Fruit fly (Drosophila melanogaster): Measurements from ENCODE around the gene CG31161.

Gene CG31161

DNA sequence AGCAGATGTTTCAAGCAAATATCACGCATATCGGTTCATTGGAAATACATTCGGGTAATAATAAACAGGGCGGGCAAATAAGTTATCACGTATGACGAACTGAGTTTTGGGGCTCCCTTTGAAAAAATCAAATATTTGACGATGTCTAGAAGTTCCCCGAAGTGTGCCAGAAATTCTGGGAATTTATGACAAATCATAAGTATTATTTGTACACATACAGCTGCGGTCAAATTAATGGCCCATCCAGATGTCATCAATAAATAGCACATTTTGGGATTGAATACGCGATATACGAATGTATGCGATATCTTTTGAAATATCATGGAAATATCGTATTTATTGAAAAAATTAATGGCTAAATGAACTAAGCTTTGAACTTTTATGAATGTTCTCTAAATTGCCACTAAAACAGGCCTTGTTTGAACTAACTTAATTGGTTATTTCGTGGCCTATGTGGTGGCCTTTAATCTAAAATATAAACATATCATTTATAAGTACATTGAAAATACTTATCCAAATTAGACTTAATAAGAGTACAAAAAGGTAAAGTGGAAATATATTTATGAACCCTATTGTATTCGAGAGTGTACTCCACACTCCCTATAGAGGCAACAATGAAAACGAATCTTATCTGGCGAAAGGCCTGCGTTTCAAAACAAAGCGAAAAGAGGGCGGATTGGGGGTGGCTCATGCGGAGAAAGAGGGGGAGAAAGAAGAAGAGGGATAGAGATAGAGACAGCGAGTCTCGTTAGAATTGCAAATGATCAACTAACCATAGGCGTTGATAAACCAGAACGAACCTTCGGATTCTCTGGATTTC is 9.4 kb downstream of the CG31161 start:
- no peak for TF ChIP-seq Myc (optimal IDR thresholded peaks at IDR 0.05)
- TF ChIP-seq Sin3A (optimal IDR thresholded peaks at IDR 0.05): no peak
- TF ChIP-seq psq (optimal IDR thresholded peaks at IDR 0.05): no peak
- no peak for TF ChIP-seq ttk (optimal IDR thresholded peaks at IDR 0.05)
- TF ChIP-seq insv (optimal IDR thresholded peaks at IDR 0.05): no peak
- TF ChIP-seq h (optimal IDR thresholded peaks at IDR 0.05): no peak

DNA sequence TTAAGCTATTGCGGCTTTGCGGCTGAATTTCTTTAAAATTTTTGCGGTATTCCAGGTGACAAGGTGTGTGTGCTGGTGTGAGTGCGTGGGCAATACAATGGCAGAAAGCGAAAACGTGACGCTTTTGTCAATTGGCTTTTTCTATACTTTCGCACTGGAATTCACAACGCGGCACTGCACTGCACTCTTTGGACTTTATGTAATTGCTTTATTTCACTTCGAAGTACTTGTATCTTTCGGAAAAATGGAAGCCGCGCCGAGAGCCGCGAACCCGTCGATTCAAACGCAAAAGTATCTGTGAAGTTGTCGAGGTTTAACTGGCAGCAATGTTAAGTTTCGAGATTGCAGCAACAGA is 10.0 kb downstream of the CG31161 start:
- TF ChIP-seq insv (optimal IDR thresholded peaks at IDR 0.05) (no peak), psq (optimal IDR thresholded peaks at IDR 0.05) (no peak), Sin3A (optimal IDR thresholded peaks at IDR 0.05) (no peak), ttk (optimal IDR thresholded peaks at IDR 0.05) (no peak), Myc (optimal IDR thresholded peaks at IDR 0.05) (no peak), h (optimal IDR thresholded peaks at IDR 0.05) (no peak)

DNA sequence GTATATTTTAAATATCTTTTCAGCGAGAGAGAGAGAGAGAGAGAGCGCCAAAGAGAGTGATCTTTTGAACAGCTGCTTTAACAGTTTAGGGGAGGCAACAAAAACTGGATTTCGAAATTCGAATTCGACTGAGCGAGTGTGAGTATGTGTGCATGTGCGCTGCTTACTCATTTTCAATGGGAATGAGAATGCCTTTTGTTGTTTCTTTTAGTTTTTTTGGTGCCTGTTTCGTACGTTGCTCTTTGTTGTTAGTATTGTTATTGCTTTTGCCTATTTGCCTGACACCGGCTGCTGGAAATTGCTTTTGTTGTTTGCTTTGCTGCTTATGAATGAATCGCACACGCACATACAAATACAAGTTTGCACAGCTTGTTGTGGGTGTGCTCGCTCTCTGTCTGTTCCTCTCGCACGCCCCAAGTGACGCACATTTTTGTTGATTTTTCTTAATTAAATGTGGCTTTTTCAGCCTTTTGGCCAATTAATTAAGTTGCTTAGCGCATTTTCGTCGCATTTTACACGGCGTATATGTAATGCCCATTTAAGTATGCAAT is 10.6 kb downstream of the CG31161 start:
- no peak for TF ChIP-seq ttk (optimal IDR thresholded peaks at IDR 0.05)

DNA sequence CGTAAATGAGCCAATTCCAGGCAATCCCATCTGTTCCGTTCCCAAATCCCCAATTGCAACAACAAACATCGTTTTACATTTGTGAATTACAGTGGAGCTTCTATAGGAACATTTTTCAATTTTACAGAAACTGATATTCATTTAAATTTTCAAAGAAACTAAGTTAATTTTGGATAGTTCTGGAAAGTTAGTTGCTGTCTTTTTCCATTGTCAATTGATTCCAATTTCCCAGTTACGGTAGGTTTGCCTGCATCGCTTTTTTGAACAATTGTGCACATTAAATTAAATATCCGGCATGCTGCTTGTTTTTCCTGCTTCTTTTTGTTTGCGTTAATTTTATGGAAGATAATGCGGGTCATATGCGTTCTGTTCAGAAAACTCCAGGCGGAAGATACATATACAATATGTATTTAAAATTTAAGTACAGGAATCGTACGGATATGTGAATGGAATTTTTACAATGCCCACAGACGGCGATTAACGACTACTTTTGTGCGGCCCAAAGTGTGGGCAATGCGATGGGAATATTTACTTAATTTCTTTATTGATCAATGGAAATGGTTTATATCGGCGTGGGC is 11.7 kb downstream of the CG31161 start:
- no peak for TF ChIP-seq ttk (optimal IDR thresholded peaks at IDR 0.05)
- TF ChIP-seq psq (optimal IDR thresholded peaks at IDR 0.05): no peak
- TF ChIP-seq Myc (optimal IDR thresholded peaks at IDR 0.05): no peak
- TF ChIP-seq insv (optimal IDR thresholded peaks at IDR 0.05): no peak

DNA sequence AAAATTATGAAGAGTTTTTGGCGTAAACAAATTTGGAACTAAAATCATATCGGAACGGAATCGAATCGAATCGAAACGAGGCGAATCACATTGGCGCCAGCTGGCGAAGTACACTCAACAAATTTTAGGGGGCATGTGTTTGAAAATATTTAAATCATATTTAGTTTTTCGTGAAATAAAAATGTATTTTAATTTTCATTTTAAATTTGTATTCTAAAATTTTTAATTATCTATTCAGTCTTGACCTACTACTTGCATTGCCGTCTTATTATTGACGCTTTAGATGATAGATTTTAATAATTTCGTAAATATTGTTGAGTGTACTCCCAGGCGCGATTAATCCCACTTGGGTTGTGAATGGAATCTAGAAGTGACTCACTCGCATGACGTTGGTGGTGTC is 12.9 kb downstream of the CG31161 start:
- no peak for TF ChIP-seq Myc (optimal IDR thresholded peaks at IDR 0.05)
- TF ChIP-seq insv (optimal IDR thresholded peaks at IDR 0.05): no peak
- no peak for TF ChIP-seq psq (optimal IDR thresholded peaks at IDR 0.05)
- no peak for TF ChIP-seq h (optimal IDR thresholded peaks at IDR 0.05)
- TF ChIP-seq ttk (optimal IDR thresholded peaks at IDR 0.05): no peak
- no peak for TF ChIP-seq Sin3A (optimal IDR thresholded peaks at IDR 0.05)

DNA sequence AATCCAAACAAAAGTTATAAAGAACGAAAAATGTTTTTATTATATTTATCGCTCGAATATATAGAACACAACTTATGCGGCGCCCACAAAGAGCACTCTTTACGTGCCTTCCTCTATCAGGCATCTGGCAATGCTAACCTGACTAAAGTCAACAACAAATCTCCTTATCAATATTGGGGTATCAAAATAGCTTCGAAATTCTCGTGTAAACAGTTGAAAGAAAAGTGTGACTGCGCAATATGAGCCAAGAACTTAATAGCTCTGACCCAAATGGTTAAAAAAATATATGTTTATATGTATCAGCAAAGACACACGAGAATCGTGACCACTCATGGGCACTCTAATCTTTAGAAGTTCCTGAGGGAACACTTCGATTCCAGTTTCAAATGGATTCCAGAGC is 14.8 kb downstream of the CG31161 start:
- no peak for TF ChIP-seq ttk (optimal IDR thresholded peaks at IDR 0.05)
- no peak for TF ChIP-seq Myc (optimal IDR thresholded peaks at IDR 0.05)
- no peak for TF ChIP-seq h (optimal IDR thresholded peaks at IDR 0.05)
- no peak for TF ChIP-seq insv (optimal IDR thresholded peaks at IDR 0.05)
- TF ChIP-seq psq (optimal IDR thresholded peaks at IDR 0.05): no peak
- TF ChIP-seq Sin3A (optimal IDR thresholded peaks at IDR 0.05): no peak

DNA sequence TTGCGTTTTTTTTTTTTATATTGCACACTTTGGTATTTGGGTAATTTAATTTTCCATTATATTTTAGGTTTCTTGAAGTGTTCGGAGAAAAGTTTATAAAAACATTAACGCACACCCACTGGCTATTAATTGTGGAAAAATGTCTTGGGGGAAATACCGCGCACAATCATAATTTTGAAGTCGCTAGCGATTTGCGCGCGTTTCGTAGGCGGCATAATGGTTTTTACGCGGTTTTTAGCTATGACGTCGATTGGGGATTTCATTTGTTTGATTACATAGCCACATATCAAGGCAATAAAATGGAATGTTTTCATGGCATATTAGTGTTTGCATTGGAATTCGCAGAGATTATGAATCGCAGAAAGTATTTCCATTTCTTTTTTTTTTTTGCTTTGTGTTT is 15.9 kb downstream of the CG31161 start:
- TF ChIP-seq Myc (optimal IDR thresholded peaks at IDR 0.05) (no peak), ttk (optimal IDR thresholded peaks at IDR 0.05) (no peak), Sin3A (optimal IDR thresholded peaks at IDR 0.05) (no peak), insv (optimal IDR thresholded peaks at IDR 0.05) (no peak), h (optimal IDR thresholded peaks at IDR 0.05) (no peak), psq (optimal IDR thresholded peaks at IDR 0.05) (no peak)

DNA sequence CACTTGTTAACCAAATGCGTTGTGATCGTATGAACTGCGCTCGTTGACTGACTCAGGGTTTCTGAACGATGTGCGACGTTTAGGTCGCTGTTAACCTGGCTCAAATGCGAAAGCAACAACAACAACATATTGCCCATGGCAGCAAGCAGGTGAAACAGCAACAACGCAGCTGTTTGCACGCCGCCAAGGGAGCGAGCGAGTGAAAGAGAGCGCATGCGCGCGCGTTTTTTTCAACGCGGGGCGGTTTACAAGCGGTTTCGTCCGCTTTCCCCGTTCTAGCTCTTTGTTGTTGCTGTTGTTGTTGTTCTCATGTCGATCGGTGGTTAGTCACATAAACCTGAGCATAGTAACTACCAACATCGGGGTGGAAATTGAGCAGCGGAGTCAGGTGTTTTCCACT is 16.7 kb downstream of the CG31161 start:
- TF ChIP-seq Sin3A (optimal IDR thresholded peaks at IDR 0.05) (no peak), h (optimal IDR thresholded peaks at IDR 0.05) (no peak), psq (optimal IDR thresholded peaks at IDR 0.05) (no peak), ttk (optimal IDR thresholded peaks at IDR 0.05) (no peak), Myc (optimal IDR thresholded peaks at IDR 0.05) (no peak), insv (optimal IDR thresholded peaks at IDR 0.05) (no peak)

DNA sequence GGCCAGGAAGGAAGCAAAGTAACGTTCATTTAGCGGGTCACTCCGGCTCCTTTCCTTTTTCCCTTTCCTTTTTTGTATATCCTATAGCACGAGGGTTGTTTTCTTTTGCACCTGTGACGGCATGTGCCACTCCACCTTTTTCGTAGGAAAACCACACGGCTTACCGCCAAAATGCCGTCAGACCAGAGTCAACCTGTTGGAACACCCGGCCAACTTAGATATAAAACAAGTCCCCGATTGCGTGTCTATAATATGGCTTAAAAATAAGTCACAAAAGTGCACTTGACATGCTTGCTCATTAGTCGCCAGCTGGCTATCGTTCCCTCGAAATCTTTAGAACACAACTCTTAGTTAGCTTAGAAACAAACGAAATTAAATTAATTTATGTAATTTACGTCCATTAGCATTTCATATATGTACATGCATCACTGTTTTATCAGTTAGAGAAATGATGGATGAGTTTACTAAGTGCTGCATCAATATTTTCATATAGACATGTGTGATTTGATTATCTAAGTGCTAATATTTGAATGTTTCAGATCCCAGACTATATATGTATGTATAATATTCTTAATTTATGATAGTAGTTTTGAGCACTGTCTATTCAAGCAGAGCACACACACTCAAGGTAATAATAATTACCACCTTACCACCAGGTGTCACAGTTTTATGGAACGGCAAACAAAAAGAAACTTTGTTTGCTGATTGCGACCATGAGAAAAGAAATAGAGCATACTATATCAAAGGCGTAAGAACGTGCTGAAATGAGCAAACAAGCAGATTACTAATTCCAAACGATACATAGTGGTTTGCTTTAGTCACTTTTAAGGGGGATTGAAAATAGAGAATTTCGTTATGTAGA is 18.5 kb downstream of the CG31161 start:
- TF ChIP-seq psq (optimal IDR thresholded peaks at IDR 0.05) (no peak), insv (optimal IDR thresholded peaks at IDR 0.05) (no peak), ttk (optimal IDR thresholded peaks at IDR 0.05) (no peak), Myc (optimal IDR thresholded peaks at IDR 0.05) (no peak), Sin3A (optimal IDR thresholded peaks at IDR 0.05) (no peak), h (optimal IDR thresholded peaks at IDR 0.05) (no peak)

DNA sequence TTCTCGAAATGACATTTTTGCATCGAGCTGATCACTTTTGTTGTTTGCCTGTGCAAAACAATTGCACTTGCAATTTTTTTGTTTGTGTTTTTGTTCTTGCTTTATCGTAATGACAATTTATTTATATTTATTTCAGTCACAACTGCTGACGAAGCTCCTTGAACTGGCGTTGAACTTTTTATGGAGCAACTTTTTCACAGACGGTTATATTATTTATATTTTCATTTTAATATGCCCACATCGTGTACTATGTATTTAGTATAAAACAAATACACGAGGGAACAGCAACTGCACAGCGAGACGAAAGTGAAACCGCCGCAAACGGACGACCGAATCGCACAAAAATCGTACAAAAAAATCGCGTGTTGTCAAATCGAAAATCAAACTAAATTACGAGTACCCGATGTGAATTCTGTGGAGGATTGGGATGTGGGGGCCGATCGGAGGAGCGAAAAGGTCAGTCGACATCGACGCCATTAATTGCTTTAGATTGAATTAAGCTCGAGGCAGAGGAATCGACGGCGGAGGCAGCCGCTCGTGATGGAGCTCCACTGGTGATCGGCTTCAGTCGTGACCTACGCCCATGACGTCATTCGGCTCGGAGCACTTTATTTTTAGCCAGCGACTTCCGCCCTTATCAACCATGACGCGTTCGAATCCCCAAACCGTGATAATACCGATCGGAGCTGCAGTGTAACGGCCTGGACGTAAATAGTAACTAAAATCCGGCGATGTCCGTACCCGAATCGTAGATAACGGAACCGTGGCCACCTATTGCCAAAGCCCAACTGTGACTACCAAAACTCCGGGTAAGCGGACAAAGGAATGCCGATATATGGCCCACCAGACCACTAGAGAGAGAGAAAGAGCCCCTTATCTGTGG is 19.6 kb downstream of the CG31161 start:
- TF ChIP-seq Sin3A (optimal IDR thresholded peaks at IDR 0.05) (no peak), psq (optimal IDR thresholded peaks at IDR 0.05) (no peak)

DNA sequence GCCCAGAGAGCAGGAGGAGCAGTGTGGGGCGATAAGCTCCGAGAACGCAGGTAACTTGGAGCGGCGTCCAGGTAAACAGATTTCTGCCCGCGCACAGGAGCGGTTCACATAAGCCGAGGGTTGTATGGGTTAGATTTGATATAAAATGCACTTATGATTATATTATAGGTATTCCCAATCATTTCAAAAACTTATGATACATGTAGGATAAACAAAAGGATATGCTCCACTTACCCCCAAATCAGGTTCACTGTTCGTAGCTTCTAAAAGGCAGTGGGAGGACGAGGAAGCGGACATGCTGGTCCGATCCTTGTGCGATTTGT is 20.2 kb downstream of the CG31161 start:
- no peak for TF ChIP-seq ttk (optimal IDR thresholded peaks at IDR 0.05)
- TF ChIP-seq psq (optimal IDR thresholded peaks at IDR 0.05): no peak
- TF ChIP-seq Sin3A (optimal IDR thresholded peaks at IDR 0.05): no peak
- no peak for TF ChIP-seq insv (optimal IDR thresholded peaks at IDR 0.05)
- no peak for TF ChIP-seq Myc (optimal IDR thresholded peaks at IDR 0.05)
- TF ChIP-seq h (optimal IDR thresholded peaks at IDR 0.05): no peak
